Fruit fly (Drosophila melanogaster) Kc167 (cell line): ENCODE results near the gene Coa8.

Experiments used
- Myc ChIP-seq: fragments of >200 bp; optimal IDR thresholded peaks from 2 replicates; lab custom pipeline; 2017; ENCODE audit warnings: missing external identifiers
- Sin3A ChIP-seq: fragments of >200 bp; optimal IDR thresholded peaks from 2 replicates; lab custom pipeline; 2018; ENCODE audit warnings: missing external identifiers
- h ChIP-seq: fragments of >200 bp; optimal IDR thresholded peaks from 3 replicates; lab custom pipeline; 2018; ENCODE audit warnings: missing external identifiers
- insv ChIP-seq: fragments of >200 bp; optimal IDR thresholded peaks from 3 replicates; lab custom pipeline; 2018; ENCODE audit warnings: missing external identifiers
- psq ChIP-seq: fragments of >200 bp; optimal IDR thresholded peaks from 2 replicates; lab custom pipeline; 2017; ENCODE audit warnings: missing external identifiers
- ttk ChIP-seq: sonication (Bioruptor generic); optimal IDR thresholded peaks from 2 replicates; lab custom pipeline; 2017; ENCODE audit warnings: missing external identifiers

DNA sequence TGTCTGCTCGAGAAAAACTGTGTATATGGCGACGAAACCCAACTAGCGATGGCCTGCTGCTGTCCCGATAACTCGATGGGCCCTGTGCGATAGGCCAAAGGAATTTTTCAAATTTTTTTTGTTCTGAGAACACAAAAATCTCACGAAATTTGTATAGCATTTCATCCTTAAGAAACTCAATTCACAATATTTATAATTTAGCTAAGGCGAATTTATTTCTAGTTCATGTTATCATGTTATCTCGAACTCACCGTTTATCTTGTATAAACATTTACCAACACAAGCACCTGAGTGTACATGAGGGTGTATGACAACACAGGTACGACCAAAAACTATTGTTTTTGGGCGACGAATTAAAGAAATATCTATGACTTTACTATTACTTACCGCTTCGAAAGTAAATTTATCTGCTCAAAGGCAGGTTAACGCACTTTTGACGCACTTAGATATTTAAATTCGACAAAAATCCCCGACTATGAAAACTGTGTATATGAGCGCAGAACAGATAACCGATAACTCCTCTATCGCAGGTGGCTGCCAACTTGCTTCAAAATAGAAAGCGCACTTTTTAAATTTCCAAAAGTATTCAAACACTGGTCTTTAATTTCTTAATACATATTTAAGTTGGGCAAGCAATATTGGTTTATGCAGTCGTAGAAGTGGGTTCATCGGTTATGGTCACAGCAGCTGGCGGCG lies 20.2 kb downstream of the Coa8 start, which contains the start of gene arm:
- TF ChIP-seq insv (lab: Kevin White, UChicago) (no peak), psq (lab: Kevin White, UChicago) (no peak), Sin3A (lab: Kevin White, UChicago) (no peak), h (lab: Kevin White, UChicago) (no peak), ttk (no peak), Myc (lab: Kevin White, UChicago) (no peak)
